Fruit fly (Drosophila melanogaster) whole organism, wandering third instar larva: ENCODE data around the gene Sulf1.

ENCODE experiments used
- Abd-B ChIP-seq: fragments of >200 bp; optimal IDR thresholded peaks from 2 replicates; lab custom pipeline; 2017; ENCODE audit warnings: missing biosample characterization, missing genetic modification characterization
- CG9705 ChIP-seq: fragments of 200-800 bp; sonication (Bioruptor generic); optimal IDR thresholded peaks from 2 replicates; lab custom pipeline; 2018; ENCODE audit warnings: missing biosample characterization, mild to moderate bottlenecking, missing genetic modification characterization
- CrebA ChIP-seq: fragments of 200-800 bp; sonication (Bioruptor generic); optimal IDR thresholded peaks from 2 replicates; lab custom pipeline; 2016; ENCODE audit warnings: missing biosample characterization, mild to moderate bottlenecking, missing genetic modification characterization, borderline replicate concordance
- Dfd ChIP-seq: fragments of >200 bp; optimal IDR thresholded peaks from 2 replicates; lab custom pipeline; 2017; ENCODE audit warnings: missing biosample characterization, missing genetic modification characterization
- Dif ChIP-seq: fragments of 200-275, 200-300 bp; sonication (Bioruptor generic); optimal IDR thresholded peaks from 2 replicates; lab custom pipeline; 2018; ENCODE audit warnings: missing biosample characterization, missing genetic modification characterization; ENCODE audit not compliant: partially characterized antibody
- GATAd ChIP-seq: sonication (Bioruptor generic); optimal IDR thresholded peaks from 2 replicates; lab custom pipeline; 2016; ENCODE audit warnings: missing biosample characterization, missing genetic modification characterization
- HLH106 ChIP-seq: fragments of 200-800 bp; optimal IDR thresholded peaks from 3 replicates; lab custom pipeline; 2019; ENCODE audit warnings: missing biosample characterization, mild to moderate bottlenecking, missing genetic modification characterization, moderate library complexity
- Hr78 ChIP-seq: fragments of >200 bp; optimal IDR thresholded peaks from 2 replicates; lab custom pipeline; 2017; ENCODE audit warnings: missing biosample characterization, missing genetic modification characterization
- Hr83 ChIP-seq: fragments of 200-300 bp; sonication (Bioruptor generic); optimal IDR thresholded peaks from 2 replicates; lab custom pipeline; 2016; ENCODE audit warnings: missing biosample characterization, mild to moderate bottlenecking, missing genetic modification characterization, moderate library complexity; ENCODE audit not compliant: poor library complexity, severe bottlenecking
- Jra ChIP-seq: sonication (Bioruptor generic); optimal IDR thresholded peaks from 2 replicates; lab custom pipeline; 2016; ENCODE audit warnings: missing biosample characterization, missing genetic modification characterization
- Mio ChIP-seq: sonication (Bioruptor generic); optimal IDR thresholded peaks from 2 replicates; lab custom pipeline; 2016; ENCODE audit warnings: missing biosample characterization, missing genetic modification characterization
- Myc ChIP-seq: fragments of >200 bp; optimal IDR thresholded peaks from 2 replicates; lab custom pipeline; 2017
- N ChIP-seq: fragments of >200 bp; optimal IDR thresholded peaks from 2 replicates; lab custom pipeline; 2018; ENCODE audit warnings: missing biosample characterization, missing external identifiers, missing genetic modification characterization
- OdsH ChIP-seq: fragments of 200-800 bp; sonication (Bioruptor generic); optimal IDR thresholded peaks from 2 replicates; lab custom pipeline; 2016; ENCODE audit warnings: missing biosample characterization, mild to moderate bottlenecking, missing genetic modification characterization
- Sp1 ChIP-seq: fragments of 200-800 bp; sonication (Bioruptor generic); optimal IDR thresholded peaks from 3 replicates; lab custom pipeline; 2019; ENCODE audit warnings: missing biosample characterization, mild to moderate bottlenecking, missing genetic modification characterization, moderate library complexity
- Vsx2 ChIP-seq: fragments of 200-300, 225-300 bp; sonication (Bioruptor generic); optimal IDR thresholded peaks from 2 replicates; lab custom pipeline; 2018; ENCODE audit warnings: missing biosample characterization, missing genetic modification characterization; ENCODE audit not compliant: partially characterized antibody
- brk ChIP-seq: fragments of 200-800 bp; sonication (Bioruptor generic); optimal IDR thresholded peaks from 2 replicates; lab custom pipeline; 2016; ENCODE audit warnings: missing biosample characterization, mild to moderate bottlenecking, missing genetic modification characterization
- dl ChIP-seq, 2 experiments: fragments of 175-275, 200-275 bp in 1 of 2; fragments of 200-275 bp in 1 of 2; sonication (Bioruptor generic); optimal IDR thresholded peaks; lab custom pipeline; 2018; ENCODE audit warnings: mild to moderate bottlenecking in 2 of 2, missing biosample characterization in 2 of 2, missing genetic modification characterization in 2 of 2, moderate library complexity in 2 of 2; ENCODE audit not compliant: partially characterized antibody in 2 of 2, insufficient read depth in 1 of 2
- dmrt93B ChIP-seq: fragments of 200-800 bp; sonication (Bioruptor generic); optimal IDR thresholded peaks from 2 replicates; lab custom pipeline; 2018; ENCODE audit warnings: missing biosample characterization, mild to moderate bottlenecking, missing genetic modification characterization
- foxo ChIP-seq, 2 experiments: fragments of 200-800 bp; sonication (Bioruptor generic); optimal IDR thresholded peaks; 2 replicates in 1 of 2; 3 replicates in 1 of 2; lab custom pipeline; 2016 to 2017; ENCODE audit warnings: missing biosample characterization in 2 of 2, missing genetic modification characterization in 2 of 2
- fru ChIP-seq: fragments of 200-800 bp; sonication (Bioruptor generic); optimal IDR thresholded peaks from 3 replicates; lab custom pipeline; 2016; ENCODE audit warnings: missing biosample characterization, mild to moderate bottlenecking, missing genetic modification characterization
- h ChIP-seq: fragments of 200-800 bp; sonication (Bioruptor generic); optimal IDR thresholded peaks from 3 replicates; lab custom pipeline; 2016; ENCODE audit warnings: missing biosample characterization, mild to moderate bottlenecking, missing genetic modification characterization
- jim ChIP-seq: fragments of 175-275, 200-325 bp; sonication (Bioruptor generic); optimal IDR thresholded peaks from 2 replicates; lab custom pipeline; 2016; ENCODE audit warnings: missing biosample characterization, mild to moderate bottlenecking, missing genetic modification characterization
- lola ChIP-seq: fragments of >200 bp; optimal IDR thresholded peaks from 2 replicates; lab custom pipeline; 2017; ENCODE audit warnings: missing biosample characterization, missing genetic modification characterization
- pan ChIP-seq: fragments of >200 bp; optimal IDR thresholded peaks from 2 replicates; lab custom pipeline; 2017
- psq ChIP-seq: fragments of 200-800 bp; sonication (Bioruptor generic); optimal IDR thresholded peaks from 3 replicates; lab custom pipeline; 2017; ENCODE audit warnings: missing biosample characterization, mild to moderate bottlenecking, missing genetic modification characterization, moderate library complexity
- sv ChIP-seq: fragments of 200-800 bp; sonication (Bioruptor generic); optimal IDR thresholded peaks from 3 replicates; lab custom pipeline; 2016; ENCODE audit warnings: missing biosample characterization, missing genetic modification characterization
- tai ChIP-seq: sonication (Bioruptor generic); optimal IDR thresholded peaks from 2 replicates; lab custom pipeline; 2016; ENCODE audit warnings: missing biosample characterization, missing genetic modification characterization
- usp ChIP-seq: fragments of >200 bp; optimal IDR thresholded peaks from 2 replicates; lab custom pipeline; 2017; ENCODE audit warnings: missing biosample characterization, missing genetic modification characterization

Sulf1 gene

dm6 chr3R:16277543-16277942 lies 61.8 kb downstream of the Sulf1 start:
- no peak for TF ChIP-seq tai
- TF ChIP-seq dl (GFP tag; optimal IDR thresholded peaks at IDR 0.05; lab: Kevin White, UChicago; ENCODE audit: insufficient read depth in 1 of 2, partially characterized antibody in 2 of 2) = no peak
- no peak for TF ChIP-seq Hr78
- TF ChIP-seq Jra = no peak

dm6 chr3R:16276992-16277391 lies 62.4 kb downstream of the Sulf1 start:
- no peak for TF ChIP-seq dmrt93B (GFP tag; lab: Kevin White, UChicago)
- no peak for TF ChIP-seq dl (GFP tag; optimal IDR thresholded peaks at IDR 0.05; lab: Kevin White, UChicago; ENCODE audit: insufficient read depth in 1 of 2, partially characterized antibody in 2 of 2)
- TF ChIP-seq pan (lab: Kevin White, UChicago) = no peak
- no peak for TF ChIP-seq Dif (GFP tag; lab: Kevin White, UChicago)
- no peak for TF ChIP-seq fru (GFP tag; lab: Kevin White, UChicago)
- no peak for TF ChIP-seq tai
- no peak for TF ChIP-seq psq (GFP tag; lab: Kevin White, UChicago)

- TF ChIP-seq Jra = no peak
- TF ChIP-seq CrebA = no peak
- no peak for TF ChIP-seq lola (GFP tag; lab: Kevin White, UChicago)
- TF ChIP-seq N (GFP tag; lab: Kevin White, UChicago) = no peak
- TF ChIP-seq fru (GFP tag; lab: Kevin White, UChicago) = no peak
- TF ChIP-seq dl (GFP tag; optimal IDR thresholded peaks at IDR 0.05; lab: Kevin White, UChicago; ENCODE audit: insufficient read depth in 1 of 2, partially characterized antibody in 2 of 2) = no peak
- TF ChIP-seq Hr83 (GFP tag; lab: Kevin White, UChicago) = no peak
- TF ChIP-seq Myc (lab: Kevin White, UChicago) = no peak
- no peak for TF ChIP-seq jim
- TF ChIP-seq sv (GFP tag; lab: Kevin White, UChicago) = no peak
- no peak for TF ChIP-seq HLH106 (tag; lab: Kevin White, UChicago)
- TF ChIP-seq, all 38 proteins: peak for 0
Observed at dm6 chr3R:16275890-16276619, 63.3 kb downstream of the Sulf1 start.

dm6 chr3R:16275329-16275728 lies 64.0 kb downstream of the Sulf1 start:
- no peak for TF ChIP-seq tai
- TF ChIP-seq Abd-B = no peak
- TF ChIP-seq pan (lab: Kevin White, UChicago) = no peak
- no peak for TF ChIP-seq N (GFP tag; lab: Kevin White, UChicago)
- no peak for TF ChIP-seq CG9705 (GFP tag; lab: Kevin White, UChicago)
- no peak for TF ChIP-seq Hr83 (GFP tag; lab: Kevin White, UChicago)
- TF ChIP-seq foxo (GFP tag; optimal IDR thresholded peaks at IDR 0.05; lab: Kevin White, UChicago) = no peak
- TF ChIP-seq sv (GFP tag; lab: Kevin White, UChicago) = no peak
- no peak for TF ChIP-seq OdsH (GFP tag; lab: Kevin White, UChicago)
- no peak for TF ChIP-seq dmrt93B (GFP tag; lab: Kevin White, UChicago)
- no peak for TF ChIP-seq psq (GFP tag; lab: Kevin White, UChicago)
- no peak for TF ChIP-seq h (GFP tag; lab: Kevin White, UChicago)
- no peak for TF ChIP-seq Sp1 (GFP tag; lab: Kevin White, UChicago)
- no peak for TF ChIP-seq GATAd (GFP tag; lab: Kevin White, UChicago)
- TF ChIP-seq lola (GFP tag; lab: Kevin White, UChicago) = no peak
- no peak for TF ChIP-seq usp (GFP tag; lab: Kevin White, UChicago)
- TF ChIP-seq brk = no peak
- no peak for TF ChIP-seq Vsx2
- TF ChIP-seq Dfd (GFP tag; lab: Kevin White, UChicago) = no peak

dm6 chr3R:16274534-16274933 lies 64.8 kb downstream of the Sulf1 start:
- TF ChIP-seq psq (GFP tag; lab: Kevin White, UChicago) (peak; percentile 25), jim (no peak), Abd-B (no peak), Dfd (GFP tag; lab: Kevin White, UChicago) (no peak), sv (GFP tag; lab: Kevin White, UChicago) (no peak), pan (lab: Kevin White, UChicago) (no peak), Mio (GFP tag; lab: Kevin White, UChicago) (no peak), lola (GFP tag; lab: Kevin White, UChicago) (no peak), GATAd (GFP tag; lab: Kevin White, UChicago) (no peak), OdsH (GFP tag; lab: Kevin White, UChicago) (no peak), dmrt93B (GFP tag; lab: Kevin White, UChicago) (no peak), Dif (GFP tag; lab: Kevin White, UChicago) (peak; percentile 3), dl (GFP tag; optimal IDR thresholded peaks at IDR 0.05; lab: Kevin White, UChicago; ENCODE audit: insufficient read depth in 1 of 2, partially characterized antibody in 2 of 2) (peak; percentile 0 to 57)
- TF ChIP-seq, all 38 proteins: peak for 3
